Worm (Caenorhabditis elegans): Measurements from ENCODE around the gene Y69F12A.1.

The Y69F12A.1 gene

ce11 chrIII:7494850-7495314 is 38.1 kb downstream of the Y69F12A.1 start (continued):
- no peak for TF ChIP-seq ztf-3 (GFP tag; optimal IDR thresholded peaks at IDR 0.05)
- no peak for TF ChIP-seq ztf-18 (tag; optimal IDR thresholded peaks at IDR 0.05)
- TF ChIP-seq lin-54 (GFP tag; optimal IDR thresholded peaks at IDR 0.05) = peak; percentile 45
- TF ChIP-seq F39B2.1 (GFP tag; IDR thresholded peaks at IDR 0.05) = peak; percentile 70
- TF ChIP-seq F23B12.7 (tag; optimal IDR thresholded peaks at IDR 0.05; ENCODE audit: insufficient read depth) = no peak
- TF ChIP-seq nhr-80 (tag; optimal IDR thresholded peaks at IDR 0.05) = no peak
- peak; percentile 11 for TF ChIP-seq attf-5 (GFP tag; optimal IDR thresholded peaks at IDR 0.05)
- TF ChIP-seq aptf-3 (GFP tag; IDR thresholded peaks at IDR 0.05) = 0 out of 2 replicates have a peak, but pooled peaks have one; percentile 7
- TF ChIP-seq ceh-79 (tag; optimal IDR thresholded peaks at IDR 0.05) = peak; percentile 94
- peak; percentile 51 for TF ChIP-seq B0035.1 (tag; optimal IDR thresholded peaks at IDR 0.05)
- peak; percentile 56 for TF ChIP-seq unc-130 (GFP tag; optimal IDR thresholded peaks at IDR 0.05)
- TF ChIP-seq nhr-90 (tag; optimal IDR thresholded peaks at IDR 0.05) = no peak
- TF ChIP-seq egl-44 (GFP tag; IDR thresholded peaks at IDR 0.05) = no peak
- TF ChIP-seq zim-3 (tag; optimal IDR thresholded peaks at IDR 0.05) = peak; percentile 74
- TF ChIP-seq Y79H2A.3 (GFP tag; conservative IDR thresholded peaks at IDR 0.05) = peak; percentile 69; the same call in 1 of the 2 replicates
- TF ChIP-seq bed-1 (GFP tag; IDR thresholded peaks at IDR 0.05) = 0 out of 2 replicates have a peak, but pooled peaks have one; percentile 5
- no peak for TF ChIP-seq attf-3 (GFP tag; conservative IDR thresholded peaks at IDR 0.05)
- TF ChIP-seq atf-7 (tag; optimal IDR thresholded peaks at IDR 0.05) = peak; percentile 78
- TF ChIP-seq T07F8.4 (tag; optimal IDR thresholded peaks at IDR 0.05) = no peak
- peak; percentile 94 for TF ChIP-seq tbx-9 (tag; optimal IDR thresholded peaks at IDR 0.05; ENCODE audit: borderline replicate concordance)
- TF ChIP-seq ceh-91 (GFP tag; IDR thresholded peaks at IDR 0.05) = no peak
- TF ChIP-seq T26A5.8 (tag; optimal IDR thresholded peaks at IDR 0.05) = peak; percentile 41
- TF ChIP-seq pha-4 (tag; optimal IDR thresholded peaks at IDR 0.05) = no peak
- TF ChIP-seq F52B5.7 (tag; optimal IDR thresholded peaks at IDR 0.05) = peak; percentile 89
- TF ChIP-seq fkh-3 (tag; optimal IDR thresholded peaks at IDR 0.05) = peak; percentile 97
- peak; percentile 21 for TF ChIP-seq snpc-1.3 (tag; optimal IDR thresholded peaks at IDR 0.05; ENCODE audit: insufficient read depth)
- TF ChIP-seq rec-8 (tag; optimal IDR thresholded peaks at IDR 0.05) = peak; percentile 6 to 50
- TF ChIP-seq him-1 (tag; optimal IDR thresholded peaks at IDR 0.05) = peak; percentile 52
- peak; percentile 81 for TF ChIP-seq Y56A3A.18 (GFP tag; IDR thresholded peaks at IDR 0.05)
- peak; percentile 37; the same call in 1 of the 2 replicates for TF ChIP-seq hmg-20 (GFP tag; IDR thresholded peaks at IDR 0.05)
- TF ChIP-seq chd-7 (tag; optimal IDR thresholded peaks at IDR 0.05) = peak; percentile 90
- peak; percentile 70 for TF ChIP-seq hsf-1 (GFP tag; IDR thresholded peaks at IDR 0.05)
- TF ChIP-seq nhr-27 (tag; optimal IDR thresholded peaks at IDR 0.05) = peak; percentile 81
- TF ChIP-seq Y67H2A.10 (GFP tag; conservative IDR thresholded peaks at IDR 0.05) = no peak
- TF ChIP-seq hmg-1.2 (GFP tag; IDR thresholded peaks at IDR 0.05) = peak; percentile 34
- TF ChIP-seq egl-18 (GFP tag; IDR thresholded peaks at IDR 0.05) = peak; percentile 66; the same call in 1 of the 2 replicates
- peak; percentile 44 for TF ChIP-seq hlh-12 (tag; optimal IDR thresholded peaks at IDR 0.05)
- peak; percentile 87 for TF ChIP-seq dpff-1 (tag; optimal IDR thresholded peaks at IDR 0.05)
- peak; percentile 53; the same call in 1 of the 2 replicates for TF ChIP-seq cebp-2 (GFP tag; IDR thresholded peaks at IDR 0.05)
- TF ChIP-seq ama-1 (optimal IDR thresholded peaks at IDR 0.05) = no peak
- peak; percentile 53 to 90 for TF ChIP-seq ama-1 (GFP tag; optimal IDR thresholded peaks at IDR 0.05)
- TF ChIP-seq D2030.7 (GFP tag; IDR thresholded peaks at IDR 0.05) = peak; percentile 30; the same call in 1 of the 2 replicates
- TF ChIP-seq mel-28 (tag; optimal IDR thresholded peaks at IDR 0.05; ENCODE audit: borderline replicate concordance) = no peak
- TF ChIP-seq attf-6 (GFP tag; IDR thresholded peaks at IDR 0.05) = peak; percentile 75
- TF ChIP-seq tlf-1 (GFP tag; optimal IDR thresholded peaks at IDR 0.05) = peak; percentile 73
- no peak for TF ChIP-seq sdz-38 (tag; optimal IDR thresholded peaks at IDR 0.05)

Measured in whole organism, young adult.